Worm (Caenorhabditis elegans): ENCODE results near the gene ucr-2.3.

Gene ucr-2.3

ce11 chrIII:887874-888299, 8.2 kb downstream of the ucr-2.3 start (continued):
- TF ChIP-seq ceh-63 (GFP tag; optimal IDR thresholded peaks at IDR 0.05) = peak; percentile 2
- TF ChIP-seq F16B12.6 (tag; optimal IDR thresholded peaks at IDR 0.05) = peak; percentile 4
- TF ChIP-seq unc-62 (GFP tag; optimal IDR thresholded peaks at IDR 0.05) = no peak
- TF ChIP-seq elt-3 (tag; optimal IDR thresholded peaks at IDR 0.05) = peak in 2 of 6 experiments; percentile 14 to 52
- peak; percentile 26 for TF ChIP-seq fos-1 (tag; optimal IDR thresholded peaks at IDR 0.05)
- TF ChIP-seq lin-13 (GFP tag; optimal IDR thresholded peaks at IDR 0.05) = no peak
- TF ChIP-seq egl-27 (tag; optimal IDR thresholded peaks at IDR 0.05) = no peak
- TF ChIP-seq nhr-47 (tag; optimal IDR thresholded peaks at IDR 0.05) = peak; percentile 84
- peak; percentile 27 for TF ChIP-seq pax-3 (tag; optimal IDR thresholded peaks at IDR 0.05)
- peak; percentile 59 for TF ChIP-seq mep-1 (tag; optimal IDR thresholded peaks at IDR 0.05)
- TF ChIP-seq blmp-1 (tag; optimal IDR thresholded peaks at IDR 0.05) = peak; percentile 97
- TF ChIP-seq alr-1 (tag; optimal IDR thresholded peaks at IDR 0.05; ENCODE audit: borderline replicate concordance) = no peak
- no peak for TF ChIP-seq pqm-1 (tag; optimal IDR thresholded peaks at IDR 0.05)
- no peak for TF ChIP-seq unc-30 (tag; optimal IDR thresholded peaks at IDR 0.05)
- TF ChIP-seq ceh-90 (tag; optimal IDR thresholded peaks at IDR 0.05) = no peak
- TF ChIP-seq sup-37 (GFP tag; optimal IDR thresholded peaks at IDR 0.05) = no peak
- TF ChIP-seq elt-2 (tag; optimal IDR thresholded peaks at IDR 0.05) = no peak
- TF ChIP-seq mab-9 (GFP tag; IDR thresholded peaks at IDR 0.05) = peak; percentile 48; the same call in 1 of the 2 replicates
- no peak for TF ChIP-seq nhr-28 (tag; optimal IDR thresholded peaks at IDR 0.05)
- TF ChIP-seq efl-1 (optimal IDR thresholded peaks at IDR 0.05) = peak; percentile 63 to 74
- TF ChIP-seq efl-1 (GFP tag; optimal IDR thresholded peaks at IDR 0.05 in 1 of 2) = peak; percentile 12 to 93
- TF ChIP-seq aha-1 (tag; optimal IDR thresholded peaks at IDR 0.05) = no peak
- TF ChIP-seq vab-15 (tag; optimal IDR thresholded peaks at IDR 0.05) = no peak
- TF ChIP-seq Y116A8C.19 (tag; optimal IDR thresholded peaks at IDR 0.05; ENCODE audit: borderline replicate concordance) = no peak
- TF ChIP-seq nhr-19 (GFP tag; conservative IDR thresholded peaks at IDR 0.05) = peak; percentile 57
- peak; percentile 73 for TF ChIP-seq nhr-20 (tag; optimal IDR thresholded peaks at IDR 0.05)
- TF ChIP-seq fkh-8 (tag; optimal IDR thresholded peaks at IDR 0.05) = peak; percentile 90
- no peak for TF ChIP-seq nhr-76 (tag; optimal IDR thresholded peaks at IDR 0.05)
- TF ChIP-seq ets-5 (GFP tag; IDR thresholded peaks at IDR 0.05) = no peak
- peak; percentile 56 for TF ChIP-seq skn-1 (tag; optimal IDR thresholded peaks at IDR 0.05)
- TF ChIP-seq hpl-2 (GFP tag; optimal IDR thresholded peaks at IDR 0.05) = no peak
- TF ChIP-seq C34B4.2 (tag; optimal IDR thresholded peaks at IDR 0.05) = no peak
- TF ChIP-seq jun-1 (tag; optimal IDR thresholded peaks at IDR 0.05) = peak; percentile 77
- peak; percentile 40 for TF ChIP-seq C16A3.4 (tag; optimal IDR thresholded peaks at IDR 0.05)
- TF ChIP-seq lin-15B (tag; optimal IDR thresholded peaks at IDR 0.05) = peak; percentile 26
- TF ChIP-seq lin-39 (tag; optimal IDR thresholded peaks at IDR 0.05) = no peak
- TF ChIP-seq efl-3 (GFP tag; optimal IDR thresholded peaks at IDR 0.05) = no peak

- TF ChIP-seq sox-4 (tag; optimal IDR thresholded peaks at IDR 0.05) (no peak), efl-1 (optimal IDR thresholded peaks at IDR 0.05) (peak in 1 of 2 experiments; percentile 7), efl-1 (GFP tag; optimal IDR thresholded peaks at IDR 0.05 in 1 of 2) (peak; percentile 16 to 28), dpl-1 (GFP tag; optimal IDR thresholded peaks at IDR 0.05) (peak in 1 of 3 experiments; percentile 45), nhr-77 (tag; optimal IDR thresholded peaks at IDR 0.05) (no peak), nhr-71 (tag; optimal IDR thresholded peaks at IDR 0.05) (peak; percentile 37), egl-13 (tag; optimal IDR thresholded peaks at IDR 0.05) (peak; percentile 29), isw-1 (GFP tag; IDR thresholded peaks at IDR 0.05) (no peak), nhr-90 (tag; optimal IDR thresholded peaks at IDR 0.05; ENCODE audit: poor library complexity) (no peak), nhr-85 (tag) (peak; percentile 7), pqm-1 (tag; optimal IDR thresholded peaks at IDR 0.05) (no peak), nhr-47 (tag; optimal IDR thresholded peaks at IDR 0.05) (peak; percentile 1), fkh-8 (tag; optimal IDR thresholded peaks at IDR 0.05) (peak; percentile 59), lsy-2 (tag; optimal IDR thresholded peaks at IDR 0.05) (peak; percentile 49 to 73), mdl-1 (tag; optimal IDR thresholded peaks at IDR 0.05) (peak in 1 of 2 experiments; percentile 1), skn-1 (tag; optimal IDR thresholded peaks at IDR 0.05) (peak; percentile 0)
These were observed 9.4 kb downstream of the ucr-2.3 start for ce11 chrIII:888983-889549.
